Worm (Caenorhabditis elegans) whole organism, mixed stage, embryonic: ENCODE data around the gene Y73B6BL.37.

Source experiments
- mab-5 ChIP-seq: fragments of 150-350 bp; optimal IDR thresholded peaks from 2 replicates; lab custom pipeline; 2014; ENCODE audit warnings: missing biosample characterization, missing genetic modification characterization
- mep-1 ChIP-seq: fragments of 150-350 bp; optimal IDR thresholded peaks from 2 replicates; lab custom pipeline; 2017; ENCODE audit warnings: missing biosample characterization, missing genetic modification reagents, missing genetic modification characterization, inconsistent platforms
- nhr-12 ChIP-seq: fragments of 150-350 bp; optimal IDR thresholded peaks from 2 replicates; lab custom pipeline; 2014; ENCODE audit warnings: missing biosample characterization, missing genetic modification characterization
- nhr-28 ChIP-seq: fragments of 150-350 bp; optimal IDR thresholded peaks from 2 replicates; lab custom pipeline; 2014; ENCODE audit warnings: missing biosample characterization, missing genetic modification characterization
- pha-4 ChIP-seq: fragments of 150-350 bp; optimal IDR thresholded peaks from 2 replicates; lab custom pipeline; 2018; ENCODE audit warnings: missing biosample characterization, missing genetic modification reagents, missing genetic modification characterization
- sem-2 ChIP-seq: fragments of 200-800 bp; sonication (Bioruptor generic); optimal IDR thresholded peaks from 2 replicates; lab custom pipeline; 2018; ENCODE audit warnings: mild to moderate bottlenecking, missing genetic modification characterization, missing compliant biosample characterization
- unc-39 ChIP-seq: fragments of 150-350 bp; optimal IDR thresholded peaks from 2 replicates; lab custom pipeline; 2014; ENCODE audit warnings: missing biosample characterization, missing genetic modification characterization
- ztf-11 ChIP-seq: fragments of 150-350 bp; optimal IDR thresholded peaks from 2 replicates; lab custom pipeline; 2014; ENCODE audit warnings: missing biosample characterization, missing genetic modification characterization

- TF ChIP-seq ztf-11 (tag; lab: Kevin White, UChicago) (no peak), mep-1 (tag; lab: Kevin White, UChicago) (no peak), mab-5 (tag; lab: Kevin White, UChicago) (no peak), sem-2 (GFP tag; lab: Kevin White, UChicago) (no peak), unc-39 (no peak), nhr-12 (no peak), nhr-28 (tag; lab: Kevin White, UChicago) (no peak), pha-4 (tag; lab: Kevin White, UChicago) (no peak)
Measured at ce11 chrIV:6443018-6443417, 44.1 kb upstream of the Y73B6BL.37 start.
